Fruit fly (Drosophila melanogaster): Measurements from ENCODE around the gene CG33127.

- no peak for TF ChIP-seq Crg-1 (GFP tag; optimal IDR thresholded peaks at IDR 0.05)
- no peak for TF ChIP-seq Hr96 (GFP tag; optimal IDR thresholded peaks at IDR 0.05)
Measured at dm6 chr2L:291657-292056, 30.2 kb upstream of the CG33127 start, which contains the start of gene CG3625.
